Fruit fly (Drosophila melanogaster): ENCODE measurements around the gene Or10a.
A peak's percentile ranks its signal among the peaks of the same experiment; 100 is the strongest.

Gene Or10a

DNA sequence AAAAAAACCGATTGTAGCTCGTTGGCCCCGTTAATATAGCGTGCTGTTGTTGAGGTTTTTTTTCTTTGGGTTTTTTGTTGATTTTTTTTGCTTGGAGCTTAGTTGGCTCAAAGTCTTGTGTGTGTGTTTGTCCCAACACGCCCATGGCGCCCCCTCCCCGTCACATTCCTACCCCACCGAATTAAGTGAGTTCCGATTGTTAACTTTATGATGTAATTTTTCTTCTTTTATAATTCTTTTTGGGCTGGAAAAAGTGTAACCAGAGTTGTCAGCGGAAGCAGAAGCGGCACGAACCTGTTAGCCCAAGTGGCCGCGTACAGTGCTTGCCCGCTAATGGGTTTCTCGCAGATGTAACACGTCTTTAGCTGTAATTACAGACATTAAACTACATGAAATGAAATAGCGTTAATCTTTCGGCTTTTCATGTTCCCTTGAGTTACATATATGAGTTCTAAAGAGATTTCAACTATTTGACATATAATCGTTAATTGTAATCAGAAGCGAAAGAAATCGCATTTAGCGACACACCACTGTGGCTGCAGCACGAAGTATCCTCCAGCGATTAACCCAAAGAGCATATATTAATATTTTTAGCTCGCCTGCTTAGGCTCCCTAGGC lies 24.1 kb downstream of the Or10a start (continued):
- TF ChIP-seq CG8290 (GFP tag; optimal IDR thresholded peaks at IDR 0.05), result no peak
- no peak for TF ChIP-seq CG8290 (tag; optimal IDR thresholded peaks at IDR 0.05)
- TF ChIP-seq CG14014 (GFP tag; IDR thresholded peaks at IDR 0.05), result 0 out of 2 replicates have a peak, but pooled peaks have one; percentile 5
- TF ChIP-seq crol (GFP tag; IDR thresholded peaks at IDR 0.05), result peak; percentile 48; the same call in 1 of the 2 replicates
- peak; percentile 23 for TF ChIP-seq lilli (GFP tag; optimal IDR thresholded peaks at IDR 0.05)
- TF ChIP-seq sqz (GFP tag; optimal IDR thresholded peaks at IDR 0.05), result peak; percentile 90
- peak; percentile 49 for TF ChIP-seq gem (tag; optimal IDR thresholded peaks at IDR 0.05)
- peak; percentile 88 for TF ChIP-seq grau (tag; optimal IDR thresholded peaks at IDR 0.05)
- TF ChIP-seq CG13424 (tag; optimal IDR thresholded peaks at IDR 0.05), result peak; percentile 23
- TF ChIP-seq CG12659 (GFP tag; optimal IDR thresholded peaks at IDR 0.05), result peak; percentile 22

dm6 chrX:11391364-11391915 lies 25.8 kb downstream of the Or10a start:
- TF ChIP-seq NFAT (GFP tag; IDR thresholded peaks at IDR 0.05) (peak; percentile 68; the same call in 1 of the 2 replicates), unpg (GFP tag; optimal IDR thresholded peaks at IDR 0.05) (peak; percentile 57), Hsf (GFP tag; optimal IDR thresholded peaks at IDR 0.05) (peak; percentile 30), CkIIα-i1 (GFP tag; IDR thresholded peaks at IDR 0.05) (no peak), NfI (GFP tag; optimal IDR thresholded peaks at IDR 0.05) (peak; percentile 31), CG6272 (GFP tag; IDR thresholded peaks at IDR 0.05) (0 out of 2 replicates have a peak, but pooled peaks have one; percentile 44), Trl (optimal IDR thresholded peaks at IDR 0.05) (no peak), Trl (GFP tag; optimal IDR thresholded peaks at IDR 0.05) (peak; percentile 1), CG31365 (tag; optimal IDR thresholded peaks at IDR 0.05) (no peak), CG2678 (tag; optimal IDR thresholded peaks at IDR 0.05) (peak; percentile 59), cwo (GFP tag; optimal IDR thresholded peaks at IDR 0.05) (peak; percentile 5), dmrt99B (tag; optimal IDR thresholded peaks at IDR 0.05) (no peak), gt (GFP tag; IDR thresholded peaks at IDR 0.05) (no peak), B-H1 (GFP tag; IDR thresholded peaks at IDR 0.05) (peak; percentile 55; the same call in 1 of the 3 replicates), chinmo (GFP tag; IDR thresholded peaks at IDR 0.05; ENCODE audit: partially characterized antibody) (no peak), E2f1 (GFP tag; IDR thresholded peaks at IDR 0.05) (peak; percentile 36), lmd (GFP tag; IDR thresholded peaks at IDR 0.05) (peak; percentile 73; the same call in 1 of the 2 replicates), otp (GFP tag; IDR thresholded peaks at IDR 0.05) (0 out of 3 replicates have a peak, but pooled peaks have one; percentile 52), pfk (GFP tag; optimal IDR thresholded peaks at IDR 0.05) (no peak), CG11560 (tag; IDR thresholded peaks at IDR 0.05) (peak; percentile 46; the same call in 1 of the 3 replicates), CG3847 (GFP tag; IDR thresholded peaks at IDR 0.05) (peak; percentile 59), CG2120 (GFP tag; optimal IDR thresholded peaks at IDR 0.05) (peak; percentile 54), dpn (GFP tag; optimal IDR thresholded peaks at IDR 0.05) (peak in 1 of 2 experiments; percentile 30), fu2 (GFP tag; optimal IDR thresholded peaks at IDR 0.05) (peak; percentile 52), dysf (GFP tag; IDR thresholded peaks at IDR 0.05) (peak; percentile 79), Usf (GFP tag; optimal IDR thresholded peaks at IDR 0.05) (no peak), Drgx (GFP tag; IDR thresholded peaks at IDR 0.05) (no peak; the same call in 1 of the 2 replicates), pan (optimal IDR thresholded peaks at IDR 0.05) (no peak), pan (GFP tag; optimal IDR thresholded peaks at IDR 0.05 in 1 of 2, IDR thresholded peaks at IDR 0.05 in 1 of 2) (peak in 1 of 2 experiments; percentile 76), CG18262 (tag; optimal IDR thresholded peaks at IDR 0.05) (no peak), Ets65A (GFP tag) (peak; percentile 94), Taf1 (GFP tag; IDR thresholded peaks at IDR 0.05) (peak; percentile 56), CG15011 (GFP tag; optimal IDR thresholded peaks at IDR 0.05) (peak; percentile 14), hkb (optimal IDR thresholded peaks at IDR 0.05) (no peak), hkb (GFP tag; IDR thresholded peaks at IDR 0.05) (peak; percentile 56; the same call in 1 of the 2 replicates), al (GFP tag; IDR thresholded peaks at IDR 0.05) (peak; percentile 75; the same call in 1 of the 2 replicates), CG13894 (tag; optimal IDR thresholded peaks at IDR 0.05) (no peak), bowl (GFP tag; IDR thresholded peaks at IDR 0.05) (no peak), YL-1 (GFP tag; optimal IDR thresholded peaks at IDR 0.05) (no peak), da (GFP tag; optimal IDR thresholded peaks at IDR 0.05) (no peak)
